Fruit fly (Drosophila melanogaster) whole organism, embryonic: ENCODE measurements around the gene morgue.

Source experiments
- Atf-2 ChIP-seq: fragments of 200-800 bp; sonication (Bioruptor generic); optimal IDR thresholded peaks from 2 replicates; lab custom pipeline; 2016; ENCODE audit warnings: missing biosample characterization, missing genetic modification characterization
- CG10267 ChIP-seq: fragments of 200-800 bp; sonication (Bioruptor generic); optimal IDR thresholded peaks from 2 replicates; lab custom pipeline; 2018; ENCODE audit warnings: missing biosample characterization, mild to moderate bottlenecking, missing genetic modification characterization, moderate library complexity
- CG10366 ChIP-seq: fragments of 200-800 bp; sonication (Bioruptor generic); IDR thresholded peaks from 2 replicates; pipeline ENCODE4 v1.3.6; 2022; ENCODE audit warnings: missing biosample characterization, missing genetic modification characterization
- CG1647 ChIP-seq: fragments of 200-800 bp; sonication (Bioruptor generic); optimal IDR thresholded peaks from 3 replicates; lab custom pipeline; 2016; ENCODE audit warnings: missing biosample characterization, missing genetic modification characterization
- CG16813 ChIP-seq: fragments of 200-800 bp; sonication (Bioruptor generic); IDR thresholded peaks from 3 replicates; pipeline ENCODE4 v1.3.6; 2022; ENCODE audit warnings: missing biosample characterization, missing genetic modification characterization; ENCODE audit not compliant: partially characterized antibody
- CG18011 ChIP-seq: fragments of 200-800 bp; sonication (Bioruptor generic); optimal IDR thresholded peaks from 2 replicates; lab custom pipeline; 2017; ENCODE audit warnings: missing biosample characterization, missing genetic modification characterization, mild to moderate bottlenecking, moderate library complexity, missing genotype
- CG2116 ChIP-seq: fragments of 200-800 bp; sonication (Bioruptor generic); optimal IDR thresholded peaks from 3 replicates; lab custom pipeline; 2018; ENCODE audit warnings: missing biosample characterization, mild to moderate bottlenecking, missing genetic modification characterization
- CG30403 ChIP-seq: fragments of 200-800 bp; sonication (Bioruptor generic); optimal IDR thresholded peaks from 3 replicates; lab custom pipeline; 2016; ENCODE audit warnings: missing biosample characterization, missing genetic modification characterization
- CG3065 ChIP-seq: fragments of 200-800 bp; sonication (Bioruptor generic); optimal IDR thresholded peaks from 2 replicates; lab custom pipeline; 2016; ENCODE audit warnings: missing biosample characterization, missing genetic modification characterization
- CG31365 ChIP-seq: fragments of 200-800 bp; sonication (Bioruptor generic); optimal IDR thresholded peaks from 2 replicates; lab custom pipeline; 2018; ENCODE audit warnings: missing biosample characterization, mild to moderate bottlenecking, missing genetic modification characterization
- CG31388 ChIP-seq: fragments of 200-800 bp; sonication (Bioruptor generic); optimal IDR thresholded peaks from 2 replicates; lab custom pipeline; 2016; ENCODE audit warnings: missing biosample characterization, missing genetic modification characterization
- CG31441 ChIP-seq: fragments of 200-800 bp; sonication (Bioruptor generic); IDR thresholded peaks from 2 replicates; pipeline ENCODE4 v1.3.6; 2022; ENCODE audit warnings: missing biosample characterization, missing genetic modification characterization
- CG3281 ChIP-seq: fragments of 200-800 bp; sonication (Bioruptor generic); optimal IDR thresholded peaks from 3 replicates; lab custom pipeline; 2017; ENCODE audit warnings: missing biosample characterization, mild to moderate bottlenecking, missing genetic modification characterization
- CG3847 ChIP-seq: fragments of 200-800 bp; sonication (Bioruptor generic); IDR thresholded peaks from 2 replicates; pipeline ENCODE4 v1.3.6; 2022; ENCODE audit warnings: missing biosample characterization, missing genetic modification characterization
- CG4282 ChIP-seq: fragments of 200-800 bp; sonication (Bioruptor generic); optimal IDR thresholded peaks from 2 replicates; lab custom pipeline; 2016; ENCODE audit warnings: missing biosample characterization, missing genetic modification characterization
- CG4328 ChIP-seq: fragments of 200-800 bp; sonication (Bioruptor generic); optimal IDR thresholded peaks from 3 replicates; lab custom pipeline; 2017; ENCODE audit warnings: missing biosample characterization, missing genetic modification reagents, missing genetic modification characterization
- CG6683 ChIP-seq: fragments of 200-800 bp; sonication (Bioruptor generic); optimal IDR thresholded peaks from 2 replicates; lab custom pipeline; 2017; ENCODE audit warnings: missing biosample characterization, mild to moderate bottlenecking, missing genetic modification characterization, missing genetic modification reagents
- CG8765 ChIP-seq: fragments of 200-800 bp; sonication (Bioruptor generic); IDR thresholded peaks from 2 replicates; pipeline ENCODE4 v1.3.6; 2022; ENCODE audit warnings: missing biosample characterization, missing genetic modification characterization
- CG9817 ChIP-seq: fragments of 200-800 bp; sonication (Bioruptor generic); optimal IDR thresholded peaks from 2 replicates; lab custom pipeline; 2018; ENCODE audit warnings: missing biosample characterization, mild to moderate bottlenecking, missing genetic modification characterization, moderate library complexity
- Drgx ChIP-seq: fragments of 200-800 bp; sonication (Bioruptor generic); IDR thresholded peaks from 2 replicates; pipeline ENCODE4 v1.3.6; 2022; ENCODE audit warnings: missing biosample characterization, missing genetic modification characterization
- ERR ChIP-seq: fragments of 200-800 bp; sonication (Bioruptor generic); optimal IDR thresholded peaks from 2 replicates; lab custom pipeline; 2016; ENCODE audit warnings: missing biosample characterization, missing genetic modification characterization
- Fer3 ChIP-seq: fragments of 200-800 bp; sonication (Bioruptor generic); optimal IDR thresholded peaks from 2 replicates; lab custom pipeline; 2018; ENCODE audit warnings: missing biosample characterization, mild to moderate bottlenecking, missing genetic modification characterization, moderate library complexity
- Hsf ChIP-seq: fragments of 200-800 bp; sonication (Bioruptor generic); optimal IDR thresholded peaks from 3 replicates; lab custom pipeline; 2016; ENCODE audit warnings: missing biosample characterization, missing genetic modification characterization
- Jarid2 ChIP-seq: fragments of 200-800 bp; sonication (Bioruptor generic); optimal IDR thresholded peaks from 3 replicates; lab custom pipeline; 2017; ENCODE audit warnings: mild to moderate bottlenecking, missing biosample characterization, missing genetic modification reagents, missing genetic modification characterization
- Max ChIP-seq: fragments of 200-800 bp; sonication (Bioruptor generic); optimal IDR thresholded peaks from 2 replicates; lab custom pipeline; 2016; ENCODE audit warnings: missing biosample characterization, mild to moderate bottlenecking, missing genetic modification characterization
- NC2α ChIP-seq: fragments of 200-800 bp; sonication (Bioruptor generic); optimal IDR thresholded peaks from 2 replicates; lab custom pipeline; 2016; ENCODE audit warnings: missing biosample characterization, missing genetic modification characterization
- Sox102F ChIP-seq: fragments of 200-800 bp; sonication (Bioruptor generic); optimal IDR thresholded peaks from 2 replicates; lab custom pipeline; 2018; ENCODE audit warnings: missing biosample characterization, mild to moderate bottlenecking, missing genetic modification characterization, moderate library complexity
- Taf1 ChIP-seq: fragments of 200-800 bp; sonication (Bioruptor generic); IDR thresholded peaks from 2 replicates; pipeline ENCODE4 v1.3.6; 2022; ENCODE audit warnings: missing biosample characterization, missing genetic modification characterization
- ac ChIP-seq: fragments of 200-800 bp; sonication (Bioruptor generic); optimal IDR thresholded peaks from 3 replicates; lab custom pipeline; 2017; ENCODE audit warnings: missing biosample characterization, mild to moderate bottlenecking, missing genetic modification characterization
- aop ChIP-seq: fragments of 200-800 bp; sonication (Bioruptor generic); IDR thresholded peaks from 2 replicates; pipeline ENCODE4 v1.3.6; 2022; ENCODE audit warnings: missing biosample characterization, missing genetic modification characterization
- bcd ChIP-seq: fragments of 200-800 bp; sonication (Bioruptor generic); optimal IDR thresholded peaks from 2 replicates; lab custom pipeline; 2017; ENCODE audit warnings: missing biosample characterization, mild to moderate bottlenecking, missing genetic modification characterization
- br ChIP-seq: fragments of >200 bp; optimal IDR thresholded peaks from 2 replicates; lab custom pipeline; 2017
- caup ChIP-seq: fragments of 200-800 bp; sonication (Bioruptor generic); optimal IDR thresholded peaks from 3 replicates; lab custom pipeline; 2017; ENCODE audit warnings: missing biosample characterization, mild to moderate bottlenecking, missing genetic modification characterization, moderate library complexity; ENCODE audit not compliant: severe bottlenecking
- chif ChIP-seq, 2 experiments: fragments of 200-800 bp; sonication (Bioruptor generic); optimal IDR thresholded peaks; 3 replicates each; lab custom pipeline; 2016; ENCODE audit warnings: missing biosample characterization in 2 of 2, missing genetic modification characterization in 2 of 2
- chn ChIP-seq: fragments of 200-800 bp; sonication (Bioruptor generic); optimal IDR thresholded peaks from 2 replicates; lab custom pipeline; 2016; ENCODE audit warnings: missing biosample characterization, missing genetic modification characterization
- cwo ChIP-seq: fragments of 200-800 bp; sonication (Bioruptor generic); optimal IDR thresholded peaks from 3 replicates; lab custom pipeline; 2017; ENCODE audit warnings: missing biosample characterization, missing genetic modification characterization, mild to moderate bottlenecking, moderate library complexity, missing genetic modification reagents
- esg ChIP-seq: fragments of 200-800 bp; sonication (Bioruptor generic); conservative IDR thresholded peaks from 2 replicates; pipeline ENCODE4 v1.3.6; 2022; ENCODE audit warnings: missing biosample characterization, missing genetic modification characterization
- ewg ChIP-seq: fragments of 200-800 bp; sonication (Bioruptor generic); optimal IDR thresholded peaks from 3 replicates; lab custom pipeline; 2017; ENCODE audit warnings: mild to moderate bottlenecking, missing biosample characterization, missing genetic modification reagents, missing genetic modification characterization
- gro ChIP-seq: fragments of 200-800 bp; sonication (Bioruptor generic); optimal IDR thresholded peaks from 2 replicates; lab custom pipeline; 2016; ENCODE audit warnings: missing biosample characterization, missing genetic modification characterization
- gsb ChIP-seq: fragments of 200-800 bp; sonication (Bioruptor generic); IDR thresholded peaks from 2 replicates; pipeline ENCODE4 v1.3.6; 2022; ENCODE audit warnings: missing biosample characterization, missing genetic modification characterization
- h ChIP-seq: fragments of >200 bp; optimal IDR thresholded peaks from 2 replicates; lab custom pipeline; 2017
- ind ChIP-seq: fragments of 200-800 bp; sonication (Bioruptor generic); optimal IDR thresholded peaks from 3 replicates; lab custom pipeline; 2016; ENCODE audit warnings: missing biosample characterization, missing genetic modification characterization
- jing ChIP-seq: fragments of 200-800 bp; sonication (Bioruptor generic); optimal IDR thresholded peaks from 2 replicates; lab custom pipeline; 2018; ENCODE audit warnings: missing biosample characterization, mild to moderate bottlenecking, missing genetic modification characterization
- nerfin-2 ChIP-seq: fragments of 200-800 bp; sonication (Bioruptor generic); IDR thresholded peaks from 2 replicates; pipeline ENCODE4 v1.3.6; 2022; ENCODE audit warnings: missing biosample characterization, missing genetic modification characterization; ENCODE audit not compliant: partially characterized antibody
- pb ChIP-seq: fragments of 200-800 bp; sonication (Bioruptor generic); optimal IDR thresholded peaks from 3 replicates; lab custom pipeline; 2016; ENCODE audit warnings: missing biosample characterization, missing genetic modification characterization
- pfk ChIP-seq: fragments of 200-800 bp; sonication (Bioruptor generic); optimal IDR thresholded peaks from 2 replicates; lab custom pipeline; 2018; ENCODE audit warnings: missing biosample characterization, mild to moderate bottlenecking, missing genetic modification characterization, moderate library complexity
- prd ChIP-seq, 3 experiments: fragments of >200 bp in 2 of 3; fragments of 200-800 bp in 1 of 3; sonication (Bioruptor generic) in 1 of 3; optimal IDR thresholded peaks in 2 of 3; IDR thresholded peaks in 1 of 3; 2 replicates in 2 of 3; 3 replicates in 1 of 3; pipeline versions ENCODE4 v1.3.6 to Lab custom; 2017 to 2022; ENCODE audit warnings: missing biosample characterization in 1 of 3, missing genetic modification characterization in 1 of 3
- repo ChIP-seq: fragments of 200-800 bp; sonication (Bioruptor generic); optimal IDR thresholded peaks from 2 replicates; lab custom pipeline; 2016; ENCODE audit warnings: missing biosample characterization, missing genetic modification characterization
- scrt ChIP-seq: fragments of 200-800 bp; sonication (Bioruptor generic); optimal IDR thresholded peaks from 2 replicates; lab custom pipeline; 2018; ENCODE audit warnings: missing biosample characterization, mild to moderate bottlenecking, missing genetic modification characterization, moderate library complexity
- tin ChIP-seq: fragments of 200-800 bp; sonication (Bioruptor generic); optimal IDR thresholded peaks from 3 replicates; lab custom pipeline; 2016; ENCODE audit warnings: missing biosample characterization, missing genetic modification characterization
- tna ChIP-seq: fragments of 200-800 bp; sonication (Bioruptor generic); IDR thresholded peaks from 2 replicates; pipeline ENCODE4 v1.3.6; 2022; ENCODE audit warnings: missing biosample characterization, missing genetic modification characterization; ENCODE audit not compliant: partially characterized antibody
- wdn ChIP-seq: fragments of 200-800 bp; sonication (Bioruptor generic); IDR thresholded peaks from 2 replicates; pipeline ENCODE4 v1.3.6; 2022; ENCODE audit warnings: missing biosample characterization, missing genetic modification characterization

Gene morgue

DNA sequence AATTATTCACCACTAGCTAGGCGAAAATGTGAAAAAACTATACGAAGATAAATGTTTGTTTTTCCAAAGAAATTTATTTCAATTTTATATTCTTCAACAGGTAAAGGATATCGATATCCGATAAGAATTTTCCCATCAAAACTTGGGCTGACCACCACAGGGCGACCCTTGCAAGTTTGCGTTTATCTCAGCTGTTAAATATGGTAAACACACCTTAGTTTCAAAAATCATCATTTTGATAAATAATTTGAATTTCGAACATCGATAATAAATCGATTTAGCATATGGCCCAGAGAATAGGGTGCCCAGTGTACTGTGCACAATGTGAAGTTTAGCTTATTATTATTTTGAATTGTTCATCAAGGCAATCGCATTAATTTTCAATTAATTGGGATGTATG is 18.8 kb upstream of the morgue start, which contains the start of the genes CG15443 and Paris (continued):
- TF ChIP-seq CG3281: peak; percentile 10
- no peak for TF ChIP-seq Hsf (GFP tag; lab: Kevin White, UChicago)
- no peak for TF ChIP-seq ewg (GFP tag; lab: Kevin White, UChicago)
- TF ChIP-seq h: no peak
- TF ChIP-seq chif (GFP tag; optimal IDR thresholded peaks at IDR 0.05; lab: Kevin White, UChicago): no peak
- TF ChIP-seq CG31365 (tag; lab: Kevin White, UChicago): no peak
- no peak for TF ChIP-seq CG18011 (GFP tag; lab: Kevin White, UChicago)
- no peak for TF ChIP-seq CG3065 (GFP tag; lab: Kevin White, UChicago)
- peak; percentile 90 for TF ChIP-seq nerfin-2
- TF ChIP-seq CG16813: peak; percentile 77
- no peak for TF ChIP-seq bcd (GFP tag; lab: Kevin White, UChicago)
- TF ChIP-seq cwo (GFP tag; lab: Kevin White, UChicago): no peak
- TF ChIP-seq prd (optimal IDR thresholded peaks at IDR 0.05; lab: Kevin White, UChicago): no peak
- TF ChIP-seq prd (GFP tag; IDR thresholded peaks at IDR 0.05; lab: Robert Waterston, UW): no peak
- no peak for TF ChIP-seq CG3847 (GFP tag; lab: Robert Waterston, UW)
- TF ChIP-seq ERR (GFP tag; lab: Kevin White, UChicago): no peak
- TF ChIP-seq CG9817: no peak
- TF ChIP-seq Taf1: no peak
- TF ChIP-seq CG2116 (GFP tag; lab: Kevin White, UChicago): peak; percentile 55
- TF ChIP-seq Drgx (GFP tag; lab: Robert Waterston, UW): no peak
- TF ChIP-seq wdn (GFP tag; lab: Robert Waterston, UW): no peak
- TF ChIP-seq CG6683 (GFP tag; lab: Kevin White, UChicago): no peak
- no peak for TF ChIP-seq NC2α (GFP tag; lab: Kevin White, UChicago)
- TF ChIP-seq Jarid2: no peak
- no peak for TF ChIP-seq CG4282 (GFP tag; lab: Kevin White, UChicago)
- no peak for TF ChIP-seq aop (GFP tag; lab: Robert Waterston, UW)
- TF ChIP-seq Fer3: peak; percentile 15
- TF ChIP-seq CG10366: no peak
- TF ChIP-seq repo (GFP tag; lab: Kevin White, UChicago): no peak
- no peak for TF ChIP-seq caup (GFP tag; lab: Kevin White, UChicago)
- no peak for TF ChIP-seq pb
- no peak for TF ChIP-seq CG31388 (GFP tag; lab: Kevin White, UChicago)
- no peak for TF ChIP-seq jing (GFP tag; lab: Kevin White, UChicago)
- no peak for TF ChIP-seq esg (GFP tag; lab: Robert Waterston, UW)
- no peak for TF ChIP-seq Sox102F (GFP tag; lab: Kevin White, UChicago)
- TF ChIP-seq pfk (GFP tag; lab: Kevin White, UChicago): peak; percentile 36
- TF ChIP-seq Atf-2 (GFP tag; lab: Kevin White, UChicago): no peak
- TF ChIP-seq br (lab: Kevin White, UChicago): no peak
- no peak for TF ChIP-seq ind (GFP tag; lab: Kevin White, UChicago)
- no peak for TF ChIP-seq gsb
- TF ChIP-seq ac (GFP tag; lab: Kevin White, UChicago): no peak
- TF ChIP-seq tna (GFP tag; lab: Robert Waterston, UW): peak; percentile 100
- TF ChIP-seq gro (GFP tag; lab: Kevin White, UChicago): no peak
- no peak for TF ChIP-seq tin (GFP tag; lab: Kevin White, UChicago)
- TF ChIP-seq CG31441: no peak
- TF ChIP-seq scrt (GFP tag; lab: Kevin White, UChicago): peak; percentile 94
- no peak for TF ChIP-seq Max (GFP tag; lab: Kevin White, UChicago)
- no peak for TF ChIP-seq CG8765 (GFP tag; lab: Robert Waterston, UW)
- TF ChIP-seq CG30403 (GFP tag; lab: Kevin White, UChicago): no peak
- peak; percentile 10 for TF ChIP-seq CG4328 (GFP tag; lab: Kevin White, UChicago)
- no peak for TF ChIP-seq chn (GFP tag; lab: Kevin White, UChicago)
- TF ChIP-seq CG1647 (GFP tag; lab: Kevin White, UChicago): no peak
- TF ChIP-seq CG10267 (tag; lab: Kevin White, UChicago): peak; percentile 16
